Fruit fly (Drosophila melanogaster) whole organism, pupa: ENCODE measurements around the gene Cyp4s3.

Experiments used
- CG12605 ChIP-seq: fragments of 200-800 bp; sonication (Bioruptor generic); IDR thresholded peaks from 2 replicates; pipeline ENCODE4 v1.3.6; 2022; ENCODE audit warnings: missing biosample characterization, missing genetic modification characterization
- CG14655 ChIP-seq: fragments of 200-800 bp; sonication (Bioruptor generic); optimal IDR thresholded peaks from 3 replicates; lab custom pipeline; 2017; ENCODE audit warnings: mild to moderate bottlenecking, missing biosample characterization, missing genetic modification reagents, missing genetic modification characterization
- CG17806 ChIP-seq: fragments of 200-800 bp; sonication (Bioruptor generic); optimal IDR thresholded peaks from 2 replicates; lab custom pipeline; 2018; ENCODE audit warnings: missing biosample characterization, mild to moderate bottlenecking, missing genetic modification characterization, moderate library complexity
- CG34367 ChIP-seq: fragments of 200-800 bp; sonication (Bioruptor generic); optimal IDR thresholded peaks from 2 replicates; lab custom pipeline; 2018; ENCODE audit warnings: missing biosample characterization, mild to moderate bottlenecking, missing genetic modification characterization
- CG8301 ChIP-seq: fragments of 200-800 bp; sonication (Bioruptor generic); optimal IDR thresholded peaks from 2 replicates; lab custom pipeline; 2018; ENCODE audit warnings: missing biosample characterization, mild to moderate bottlenecking, missing genetic modification characterization
- CG9948 ChIP-seq: fragments of 200-800 bp; sonication (Bioruptor generic); optimal IDR thresholded peaks from 2 replicates; lab custom pipeline; 2018; ENCODE audit warnings: missing biosample characterization, mild to moderate bottlenecking, missing genetic modification characterization, moderate library complexity
- EcR ChIP-seq: fragments of 200-800 bp; sonication (Bioruptor generic); optimal IDR thresholded peaks from 3 replicates; lab custom pipeline; 2019; ENCODE audit warnings: missing biosample characterization, missing genetic modification characterization, mild to moderate bottlenecking, moderate library complexity, missing genetic modification reagents
- Ets98B ChIP-seq: fragments of 200-800 bp; sonication (Bioruptor generic); IDR thresholded peaks from 2 replicates; pipeline ENCODE4 v1.3.6; 2022; ENCODE audit warnings: missing biosample characterization, missing genetic modification characterization
- Pif1A ChIP-seq: fragments of 200-800 bp; sonication (Bioruptor generic); optimal IDR thresholded peaks from 3 replicates; lab custom pipeline; 2016; ENCODE audit warnings: missing biosample characterization, missing genetic modification characterization
- Pif1B ChIP-seq: fragments of 200-800 bp; sonication (Bioruptor generic); optimal IDR thresholded peaks from 3 replicates; lab custom pipeline; 2016; ENCODE audit warnings: missing biosample characterization, missing genetic modification characterization
- Snoo ChIP-seq: fragments of 200-800 bp; sonication (Bioruptor generic); optimal IDR thresholded peaks from 3 replicates; lab custom pipeline; 2017; ENCODE audit warnings: missing biosample characterization, mild to moderate bottlenecking, missing genetic modification characterization, inconsistent platforms
- gl ChIP-seq: fragments of 200-800 bp; sonication (Bioruptor generic); optimal IDR thresholded peaks from 2 replicates; lab custom pipeline; 2018; ENCODE audit warnings: missing biosample characterization, mild to moderate bottlenecking, missing genetic modification characterization

DNA sequence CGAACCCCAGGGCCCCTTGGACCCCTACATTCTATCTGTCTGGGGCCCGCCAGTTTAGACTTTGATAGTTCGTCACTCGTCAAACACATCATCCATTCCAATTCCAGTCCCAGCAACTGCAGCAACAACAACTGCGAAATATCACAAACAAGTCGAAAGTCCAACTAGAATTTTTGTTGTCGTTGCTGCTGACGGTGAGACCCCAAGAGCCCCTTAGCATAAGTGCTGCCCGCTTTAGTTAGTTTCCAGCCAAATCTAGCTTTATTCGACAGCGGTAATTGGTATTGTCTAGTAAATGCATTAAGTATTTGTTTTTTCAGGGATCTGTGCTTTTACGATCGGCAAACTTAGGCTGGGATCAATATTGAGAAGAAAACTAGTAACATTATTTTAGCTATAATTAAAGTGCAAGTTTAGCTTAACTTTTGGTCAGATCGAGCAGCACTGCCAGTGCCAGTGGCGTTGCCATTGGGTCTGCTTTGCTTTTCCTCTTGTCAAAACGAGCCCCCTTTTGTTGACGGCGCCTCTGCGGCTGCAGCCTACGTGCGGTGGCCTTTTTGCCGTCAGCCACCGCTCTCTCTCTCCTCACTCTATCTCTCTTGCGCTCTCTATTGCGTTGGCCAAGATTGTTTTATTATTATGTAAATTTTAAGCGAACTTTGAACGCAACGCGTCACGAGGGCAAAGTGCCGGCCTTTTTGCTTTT, 41.5 kb downstream of the Cyp4s3 start:
- peak; percentile 79 for TF ChIP-seq Pif1B (GFP tag; lab: Kevin White, UChicago)
- TF ChIP-seq EcR (GFP tag; lab: Kevin White, UChicago) = peak; percentile 51
- TF ChIP-seq Pif1A = peak; percentile 90
- peak; percentile 74 for TF ChIP-seq CG9948
- peak; percentile 82 for TF ChIP-seq CG34367 (tag; lab: Kevin White, UChicago)
- TF ChIP-seq gl (tag; lab: Kevin White, UChicago) = peak; percentile 88
- TF ChIP-seq CG14655 (GFP tag; lab: Kevin White, UChicago) = peak; percentile 91
- TF ChIP-seq Snoo (tag; lab: Kevin White, UChicago) = peak; percentile 71
- peak; percentile 87 for TF ChIP-seq Ets98B (GFP tag; lab: Robert Waterston, UW)
- peak; percentile 62 for TF ChIP-seq CG17806
- TF ChIP-seq CG12605 (GFP tag; lab: Robert Waterston, UW) = peak; percentile 69
- peak; percentile 88 for TF ChIP-seq CG8301 (tag; lab: Kevin White, UChicago)
